Fruit fly (Drosophila melanogaster): ENCODE measurements around the gene Vha68-2.

Vha68-2 gene

dm6 chr2L:13018992-13019484, 44.9 kb downstream of the Vha68-2 start, which contains the start of gene Ube4B (continued):
- TF ChIP-seq CG17359 (tag; optimal IDR thresholded peaks at IDR 0.05) (no peak), grau (tag; optimal IDR thresholded peaks at IDR 0.05) (no peak), Camta (GFP tag; optimal IDR thresholded peaks at IDR 0.05) (peak; percentile 36), corto (GFP tag; optimal IDR thresholded peaks at IDR 0.05) (no peak), Taf1 (GFP tag; IDR thresholded peaks at IDR 0.05) (no peak), Ada2b (GFP tag; IDR thresholded peaks at IDR 0.05) (peak; percentile 62), Neu2 (GFP tag; optimal IDR thresholded peaks at IDR 0.05; ENCODE audit: borderline replicate concordance) (no peak), CG17829 (tag; optimal IDR thresholded peaks at IDR 0.05) (peak; percentile 68), B-H1 (GFP tag; IDR thresholded peaks at IDR 0.05) (no peak), CG8290 (GFP tag; optimal IDR thresholded peaks at IDR 0.05) (no peak), CG8290 (tag; optimal IDR thresholded peaks at IDR 0.05) (no peak), Doc2 (GFP tag; IDR thresholded peaks at IDR 0.05) (no peak), Optix (GFP tag; IDR thresholded peaks at IDR 0.05) (0 out of 3 replicates have a peak, but pooled peaks have one; percentile 6), CG33213 (GFP tag; optimal IDR thresholded peaks at IDR 0.05) (no peak), CG4820 (GFP tag; optimal IDR thresholded peaks at IDR 0.05) (peak; percentile 43), CG3995 (GFP tag; optimal IDR thresholded peaks at IDR 0.05) (no peak), CG11696 (GFP tag; IDR thresholded peaks at IDR 0.05) (no peak), Sry-β (GFP tag; optimal IDR thresholded peaks at IDR 0.05) (peak; percentile 25), Chrac-16 (GFP tag; optimal IDR thresholded peaks at IDR 0.05) (peak; percentile 69), Nf-YC (tag; optimal IDR thresholded peaks at IDR 0.05) (peak; percentile 81), CG8388 (GFP tag; optimal IDR thresholded peaks at IDR 0.05) (no peak), CG4730 (GFP tag; IDR thresholded peaks at IDR 0.05) (0 out of 2 replicates have a peak, but pooled peaks have one; percentile 12), vvl (GFP tag; IDR thresholded peaks at IDR 0.05) (peak; percentile 88), H15 (GFP tag; IDR thresholded peaks at IDR 0.05) (peak; percentile 44; the same call in 1 of the 3 replicates), HLHmδ (GFP tag; optimal IDR thresholded peaks at IDR 0.05) (no peak), CG32772 (GFP tag; IDR thresholded peaks at IDR 0.05) (peak; percentile 33; the same call in 1 of the 2 replicates), cwo (GFP tag; optimal IDR thresholded peaks at IDR 0.05) (no peak), Lhr (GFP tag; optimal IDR thresholded peaks at IDR 0.05) (peak; percentile 64), scrt (GFP tag; optimal IDR thresholded peaks at IDR 0.05) (no peak), CG13775 (GFP tag; optimal IDR thresholded peaks at IDR 0.05) (peak; percentile 48), CG4404 (GFP tag; IDR thresholded peaks at IDR 0.05) (no peak), CG2129 (GFP tag; IDR thresholded peaks at IDR 0.05; ENCODE audit: partially characterized antibody) (peak; percentile 79), CG14710 (tag; optimal IDR thresholded peaks at IDR 0.05) (peak; percentile 97), Oaz (GFP tag; IDR thresholded peaks at IDR 0.05) (no peak), BtbVII (GFP tag; optimal IDR thresholded peaks at IDR 0.05) (no peak), CG31365 (tag; optimal IDR thresholded peaks at IDR 0.05) (no peak), sob (GFP tag; IDR thresholded peaks at IDR 0.05) (peak; percentile 78), Ssrp (tag; optimal IDR thresholded peaks at IDR 0.05) (peak; percentile 27), schlank (tag; optimal IDR thresholded peaks at IDR 0.05) (peak; percentile 14), CG2120 (GFP tag; optimal IDR thresholded peaks at IDR 0.05) (peak; percentile 91), chn (GFP tag; optimal IDR thresholded peaks at IDR 0.05) (peak; percentile 57), CG34422 (GFP tag; IDR thresholded peaks at IDR 0.05) (peak; percentile 77), CG3281 (GFP tag; optimal IDR thresholded peaks at IDR 0.05) (no peak), esg (GFP tag; conservative IDR thresholded peaks at IDR 0.05) (peak; percentile 26; the same call in 1 of the 2 replicates), CG9932 (GFP tag; IDR thresholded peaks at IDR 0.05) (peak; percentile 97), CG9609 (GFP tag; optimal IDR thresholded peaks at IDR 0.05) (peak; percentile 68), hbn (GFP tag; IDR thresholded peaks at IDR 0.05; ENCODE audit: partially characterized antibody) (peak; percentile 82), knrl (GFP tag; IDR thresholded peaks at IDR 0.05; ENCODE audit: partially characterized antibody) (peak; percentile 89), Rfx (GFP tag; IDR thresholded peaks at IDR 0.05) (peak; percentile 91), CG12942 (GFP tag; optimal IDR thresholded peaks at IDR 0.05) (peak; percentile 65), CG2712 (tag; optimal IDR thresholded peaks at IDR 0.05) (no peak)

All from whole organism, embryonic.